Fruit fly (Drosophila melanogaster): ENCODE measurements around the gene Pgd.

The Pgd gene

dm6 chrX:2149478-2149877, 4.5 kb downstream of the Pgd start, which contains the start of gene bcn92:
bcn92 (minus strand) TSS chrX:2149647.
- TF ChIP-seq CG5204 (GFP tag; optimal IDR thresholded peaks at IDR 0.05), result no peak
- TF ChIP-seq Crg-1 (GFP tag; optimal IDR thresholded peaks at IDR 0.05), result peak; percentile 30
- TF ChIP-seq Mnt (GFP tag; optimal IDR thresholded peaks at IDR 0.05), result peak; percentile 92
- no peak for TF ChIP-seq Clk (GFP tag; optimal IDR thresholded peaks at IDR 0.05)
- no peak for TF ChIP-seq Hr96 (GFP tag; optimal IDR thresholded peaks at IDR 0.05)
- peak; percentile 44 for TF ChIP-seq CG7101 (tag; optimal IDR thresholded peaks at IDR 0.05)
- TF ChIP-seq CG7045 (GFP tag; optimal IDR thresholded peaks at IDR 0.05), result no peak
- no peak for TF ChIP-seq pad (GFP tag; optimal IDR thresholded peaks at IDR 0.05)
- no peak for TF ChIP-seq cic (GFP tag; optimal IDR thresholded peaks at IDR 0.05)
- TF ChIP-seq bab1 (GFP tag; optimal IDR thresholded peaks at IDR 0.05), result peak; percentile 57
- TF ChIP-seq CG14711 (tag; optimal IDR thresholded peaks at IDR 0.05), result peak; percentile 53
- no peak for TF ChIP-seq CG12768 (GFP tag; optimal IDR thresholded peaks at IDR 0.05)
- TF ChIP-seq CG1620 (GFP tag; optimal IDR thresholded peaks at IDR 0.05), result peak; percentile 55
- TF ChIP-seq cnc (optimal IDR thresholded peaks at IDR 0.05), result no peak
- peak; percentile 48 for TF ChIP-seq CG11617 (GFP tag; optimal IDR thresholded peaks at IDR 0.05)
- peak; percentile 10 for TF ChIP-seq ovo (GFP tag; optimal IDR thresholded peaks at IDR 0.05)
- peak; percentile 42 for TF ChIP-seq toe (GFP tag; optimal IDR thresholded peaks at IDR 0.05)
- TF ChIP-seq CG33017 (tag; optimal IDR thresholded peaks at IDR 0.05), result no peak
- TF ChIP-seq kay (GFP tag; ENCODE audit: borderline replicate concordance), result no peak
- TF ChIP-seq tj (GFP tag; optimal IDR thresholded peaks at IDR 0.05), result peak; percentile 17

dm6 chrX:2155868-2156267, 10.9 kb downstream of the Pgd start:
- TF ChIP-seq cnc (optimal IDR thresholded peaks at IDR 0.05) (no peak), CG7101 (tag; optimal IDR thresholded peaks at IDR 0.05) (peak; percentile 4), Mnt (GFP tag; optimal IDR thresholded peaks at IDR 0.05) (peak; percentile 14), cic (GFP tag; optimal IDR thresholded peaks at IDR 0.05) (no peak), CG7045 (GFP tag; optimal IDR thresholded peaks at IDR 0.05) (no peak), tj (GFP tag; optimal IDR thresholded peaks at IDR 0.05) (peak; percentile 62), pad (GFP tag; optimal IDR thresholded peaks at IDR 0.05) (peak; percentile 91), toe (GFP tag; optimal IDR thresholded peaks at IDR 0.05) (no peak), CG11617 (GFP tag; optimal IDR thresholded peaks at IDR 0.05) (no peak), CG12768 (GFP tag; optimal IDR thresholded peaks at IDR 0.05) (no peak)

- TF ChIP-seq pad (GFP tag; optimal IDR thresholded peaks at IDR 0.05) (peak; percentile 25), CG11617 (GFP tag; optimal IDR thresholded peaks at IDR 0.05) (no peak), cic (GFP tag; optimal IDR thresholded peaks at IDR 0.05) (no peak), Mnt (GFP tag; optimal IDR thresholded peaks at IDR 0.05) (peak; percentile 31), tj (GFP tag; optimal IDR thresholded peaks at IDR 0.05) (peak; percentile 86)
Observed at dm6 chrX:2157929-2158610, 13.1 kb downstream of the Pgd start.

dm6 chrX:2158668-2159163, 13.8 kb downstream of the Pgd start, which contains the start of gene wapl:
wapl (minus strand) TSS chrX:2158983.
- TF ChIP-seq ovo (GFP tag; optimal IDR thresholded peaks at IDR 0.05) (no peak), CG7101 (tag; optimal IDR thresholded peaks at IDR 0.05) (peak; percentile 27), bab1 (GFP tag; optimal IDR thresholded peaks at IDR 0.05) (peak; percentile 79), CG5204 (GFP tag; optimal IDR thresholded peaks at IDR 0.05) (no peak), Mnt (GFP tag; optimal IDR thresholded peaks at IDR 0.05) (peak; percentile 61), CG7045 (GFP tag; optimal IDR thresholded peaks at IDR 0.05) (no peak), CG14711 (tag; optimal IDR thresholded peaks at IDR 0.05) (peak; percentile 34), Crg-1 (GFP tag; optimal IDR thresholded peaks at IDR 0.05) (peak; percentile 11), CG1620 (GFP tag; optimal IDR thresholded peaks at IDR 0.05) (peak; percentile 47), pad (GFP tag; optimal IDR thresholded peaks at IDR 0.05) (peak; percentile 16)

- TF ChIP-seq cnc (optimal IDR thresholded peaks at IDR 0.05) (no peak), ovo (GFP tag; optimal IDR thresholded peaks at IDR 0.05) (no peak), Clk (GFP tag; optimal IDR thresholded peaks at IDR 0.05) (no peak), tj (GFP tag; optimal IDR thresholded peaks at IDR 0.05) (no peak), Crg-1 (GFP tag; optimal IDR thresholded peaks at IDR 0.05) (no peak), toe (GFP tag; optimal IDR thresholded peaks at IDR 0.05) (no peak), CG1620 (GFP tag; optimal IDR thresholded peaks at IDR 0.05) (no peak)
Observed at dm6 chrX:2161020-2161419, 16.1 kb downstream of the Pgd start.

- no peak for TF ChIP-seq tj (GFP tag; optimal IDR thresholded peaks at IDR 0.05)
- no peak for TF ChIP-seq Hr96 (GFP tag; optimal IDR thresholded peaks at IDR 0.05)
- no peak for TF ChIP-seq pad (GFP tag; optimal IDR thresholded peaks at IDR 0.05)
- no peak for TF ChIP-seq CG12768 (GFP tag; optimal IDR thresholded peaks at IDR 0.05)
- no peak for TF ChIP-seq CG33017 (tag; optimal IDR thresholded peaks at IDR 0.05)
- TF ChIP-seq Crg-1 (GFP tag; optimal IDR thresholded peaks at IDR 0.05), result no peak
- TF ChIP-seq CG14711 (tag; optimal IDR thresholded peaks at IDR 0.05), result no peak
- TF ChIP-seq kay (GFP tag; ENCODE audit: borderline replicate concordance), result no peak
Observed at dm6 chrX:2162130-2162907, 17.4 kb downstream of the Pgd start, which contains the start of the genes Cyp4d1 and CG3630. Cyp4d1 (minus strand) TSS chrX:2162180. CG3630 (plus strand) TSS chrX:2162196.

Data from whole organism, adult.